Comparison of ENCODE assay signal across 1 fruit fly cellular context in genomic region chr4:488828-489560, dm6.
TF ChIP-seq lines count a peak whose summit lies in the region.

Gene Asator (minus strand): TSS chr4:488994.

TF ChIP-seq in whole organism, embryonic, 481 proteins besides CTCF, POLR2A, EP300 and RAD21 (continued from another document):
- TF ChIP-seq ATbp (GFP tag; optimal IDR thresholded peaks at IDR 0.05; lab: Kevin White, UChicago) (peak; percentile 65), so (GFP tag; IDR thresholded peaks at IDR 0.05; lab: Robert Waterston, UW) (no peak)
